Fruit fly (Drosophila melanogaster) whole organism, embryonic: Measurements from ENCODE around the gene Cul6.

Experiments
- Atf-2 ChIP-seq: fragments of 200-800 bp; sonication (Bioruptor generic); optimal IDR thresholded peaks from 2 replicates; lab custom pipeline; 2016; ENCODE audit warnings: missing biosample characterization, missing genetic modification characterization
- Bteb2 ChIP-seq: fragments of 200-800 bp; sonication (Bioruptor generic); optimal IDR thresholded peaks from 2 replicates; lab custom pipeline; 2016; ENCODE audit warnings: missing biosample characterization, missing genetic modification characterization
- CG10321 ChIP-seq: fragments of 200-800 bp; sonication (Bioruptor generic); IDR thresholded peaks from 2 replicates; pipeline ENCODE4 v1.3.6; 2022; ENCODE audit warnings: missing biosample characterization, missing genetic modification characterization
- CG11560 ChIP-seq: fragments of 200-800 bp; sonication (Bioruptor generic); IDR thresholded peaks from 3 replicates; pipeline ENCODE4 v1.3.6; 2022; ENCODE audit warnings: missing biosample characterization, missing genetic modification characterization
- CG12104 ChIP-seq: fragments of 200-800 bp; sonication (Bioruptor generic); optimal IDR thresholded peaks from 3 replicates; lab custom pipeline; 2016; ENCODE audit warnings: missing biosample characterization, missing genetic modification characterization
- CG12659 ChIP-seq: fragments of 200-800 bp; sonication (Bioruptor generic); optimal IDR thresholded peaks from 3 replicates; lab custom pipeline; 2017; ENCODE audit warnings: mild to moderate bottlenecking, missing biosample characterization, missing genetic modification reagents, missing genetic modification characterization
- CG15269 ChIP-seq: fragments of 200-800 bp; sonication (Bioruptor generic); optimal IDR thresholded peaks from 2 replicates; lab custom pipeline; 2018; ENCODE audit warnings: missing biosample characterization, mild to moderate bottlenecking, missing genetic modification characterization, moderate library complexity
- CG17385 ChIP-seq: fragments of 200-800 bp; sonication (Bioruptor generic); optimal IDR thresholded peaks from 3 replicates; lab custom pipeline; 2018; ENCODE audit warnings: missing biosample characterization, mild to moderate bottlenecking, missing genetic modification characterization
- CG2875 ChIP-seq: fragments of 200-800 bp; sonication (Bioruptor generic); optimal IDR thresholded peaks from 2 replicates; lab custom pipeline; 2017; ENCODE audit warnings: missing biosample characterization, mild to moderate bottlenecking, missing genetic modification characterization, missing genetic modification reagents
- CG3163 ChIP-seq: fragments of 200-800 bp; sonication (Bioruptor generic); optimal IDR thresholded peaks from 3 replicates; lab custom pipeline; 2016; ENCODE audit warnings: missing biosample characterization, missing genetic modification characterization
- CG33213 ChIP-seq: fragments of 200-800 bp; sonication (Bioruptor generic); optimal IDR thresholded peaks from 3 replicates; lab custom pipeline; 2016; ENCODE audit warnings: missing biosample characterization, missing genetic modification characterization
- CG4730 ChIP-seq: fragments of 200-800 bp; sonication (Bioruptor generic); IDR thresholded peaks from 2 replicates; pipeline ENCODE4 v1.3.6; 2022; ENCODE audit warnings: missing biosample characterization, missing genetic modification characterization
- CG4854 ChIP-seq: fragments of 200-800 bp; sonication (Bioruptor generic); optimal IDR thresholded peaks from 2 replicates; lab custom pipeline; 2016; ENCODE audit warnings: missing biosample characterization, missing genetic modification characterization, inconsistent platforms
- CG6254 ChIP-seq: fragments of 200-800 bp; sonication (Bioruptor generic); optimal IDR thresholded peaks from 3 replicates; lab custom pipeline; 2017; ENCODE audit warnings: mild to moderate bottlenecking, missing biosample characterization, missing genetic modification reagents, missing genetic modification characterization
- CG6765 ChIP-seq: fragments of 200-800 bp; sonication (Bioruptor generic); optimal IDR thresholded peaks from 3 replicates; lab custom pipeline; 2017; ENCODE audit warnings: missing biosample characterization, mild to moderate bottlenecking, missing genetic modification characterization
- CG7271 ChIP-seq: fragments of 200-800 bp; sonication (Bioruptor generic); optimal IDR thresholded peaks from 2 replicates; lab custom pipeline; 2018; ENCODE audit warnings: missing biosample characterization, mild to moderate bottlenecking, missing genetic modification characterization, moderate library complexity
- CG8089 ChIP-seq: fragments of 200-800 bp; sonication (Bioruptor generic); optimal IDR thresholded peaks from 3 replicates; lab custom pipeline; 2016; ENCODE audit warnings: missing biosample characterization, missing genetic modification characterization
- CG9437 ChIP-seq: fragments of 200-800 bp; sonication (Bioruptor generic); optimal IDR thresholded peaks from 2 replicates; lab custom pipeline; 2018; ENCODE audit warnings: missing biosample characterization, mild to moderate bottlenecking, missing genetic modification characterization
- CG9797 ChIP-seq: fragments of 200-800 bp; sonication (Bioruptor generic); optimal IDR thresholded peaks from 3 replicates; lab custom pipeline; 2018; ENCODE audit warnings: missing biosample characterization, mild to moderate bottlenecking, missing genetic modification characterization
- CTCF ChIP-seq: fragments of 200-800 bp; sonication (Bioruptor generic); optimal IDR thresholded peaks from 2 replicates; lab custom pipeline; 2017; ENCODE audit warnings: missing biosample characterization, mild to moderate bottlenecking, missing genetic modification characterization, moderate library complexity
- D19A ChIP-seq: fragments of 200-800 bp; optimal IDR thresholded peaks from 3 replicates; lab custom pipeline; 2019; ENCODE audit warnings: missing biosample characterization, mild to moderate bottlenecking, missing genetic modification characterization, moderate library complexity
- E2f1 ChIP-seq: fragments of 200-800 bp; sonication (Bioruptor generic); IDR thresholded peaks from 2 replicates; pipeline ENCODE4 v1.3.6; 2022; ENCODE audit warnings: missing biosample characterization, missing genetic modification characterization
- E2f2 ChIP-seq: fragments of 200-800 bp; sonication (Bioruptor generic); IDR thresholded peaks from 2 replicates; pipeline ENCODE4 v1.3.6; 2022; ENCODE audit warnings: missing biosample characterization, missing genetic modification characterization
- HLHmδ ChIP-seq: fragments of 200-800 bp; sonication (Bioruptor generic); optimal IDR thresholded peaks from 2 replicates; lab custom pipeline; 2018; ENCODE audit warnings: missing biosample characterization, mild to moderate bottlenecking, missing genetic modification characterization, moderate library complexity
- Med ChIP-seq: fragments of 200-800 bp; sonication (Bioruptor generic); peaks from one replicate; lab custom pipeline; 2016; ENCODE audit warnings: missing biosample characterization, missing genetic modification characterization, mild to moderate bottlenecking, inconsistent platforms, moderate library complexity
- NK7.1 ChIP-seq: fragments of 200-800 bp; sonication (Bioruptor generic); optimal IDR thresholded peaks from 3 replicates; lab custom pipeline; 2016; ENCODE audit warnings: missing biosample characterization, missing genetic modification characterization
- Optix ChIP-seq: fragments of 200-800 bp; sonication (Bioruptor generic); IDR thresholded peaks from 3 replicates; pipeline ENCODE4 v1.3.6; 2022; ENCODE audit warnings: missing biosample characterization, missing genetic modification characterization
- Scr ChIP-seq: fragments of 200-800 bp; sonication (Bioruptor generic); IDR thresholded peaks from 2 replicates; pipeline ENCODE4 v1.3.6; 2022; ENCODE audit warnings: missing biosample characterization, missing genetic modification characterization; ENCODE audit not compliant: partially characterized antibody
- ase ChIP-seq: fragments of 200-800 bp; sonication (Bioruptor generic); IDR thresholded peaks from 3 replicates; pipeline ENCODE4 v1.3.6; 2022; ENCODE audit warnings: missing biosample characterization, missing genetic modification characterization
- bcd ChIP-seq: fragments of 200-800 bp; sonication (Bioruptor generic); optimal IDR thresholded peaks from 2 replicates; lab custom pipeline; 2017; ENCODE audit warnings: missing biosample characterization, mild to moderate bottlenecking, missing genetic modification characterization
- bigmax ChIP-seq: fragments of 200-800 bp; sonication (Bioruptor generic); optimal IDR thresholded peaks from 2 replicates; lab custom pipeline; 2018; ENCODE audit warnings: missing biosample characterization, mild to moderate bottlenecking, missing genetic modification characterization
- br ChIP-seq: fragments of >200 bp; optimal IDR thresholded peaks from 2 replicates; lab custom pipeline; 2017
- bsh ChIP-seq, 2 experiments: fragments of 200-800 bp; sonication (Bioruptor generic); optimal IDR thresholded peaks; 2 replicates each; lab custom pipeline; 2017 to 2018; ENCODE audit warnings: mild to moderate bottlenecking in 2 of 2, missing biosample characterization in 2 of 2, missing genetic modification characterization in 2 of 2, moderate library complexity in 1 of 2
- cad ChIP-seq: fragments of >200 bp; optimal IDR thresholded peaks from 2 replicates; lab custom pipeline; 2017; ENCODE audit warnings: missing biosample characterization, missing genetic modification characterization
- caup ChIP-seq: fragments of 200-800 bp; sonication (Bioruptor generic); optimal IDR thresholded peaks from 3 replicates; lab custom pipeline; 2017; ENCODE audit warnings: missing biosample characterization, mild to moderate bottlenecking, missing genetic modification characterization, moderate library complexity; ENCODE audit not compliant: severe bottlenecking
- emc ChIP-seq: fragments of 200-800 bp; sonication (Bioruptor generic); optimal IDR thresholded peaks from 2 replicates; lab custom pipeline; 2016; ENCODE audit warnings: missing biosample characterization, missing genetic modification characterization
- eve ChIP-seq, 2 experiments: fragments of >200 bp; optimal IDR thresholded peaks; 2 replicates each; lab custom pipeline; 2017; ENCODE audit warnings: missing biosample characterization in 2 of 2, missing genetic modification characterization in 2 of 2
- fu2 ChIP-seq: fragments of 200-800 bp; sonication (Bioruptor generic); optimal IDR thresholded peaks from 2 replicates; lab custom pipeline; 2016; ENCODE audit warnings: missing biosample characterization, missing genetic modification characterization
- grn ChIP-seq: fragments of 200-800 bp; sonication (Bioruptor generic); optimal IDR thresholded peaks from 3 replicates; lab custom pipeline; 2017; ENCODE audit warnings: missing biosample characterization, missing genetic modification characterization
- gro ChIP-seq: fragments of 200-800 bp; sonication (Bioruptor generic); optimal IDR thresholded peaks from 2 replicates; lab custom pipeline; 2016; ENCODE audit warnings: missing biosample characterization, missing genetic modification characterization
- gt ChIP-seq: fragments of 200-800 bp; sonication (Bioruptor generic); IDR thresholded peaks from 2 replicates; pipeline ENCODE4 v1.3.6; 2022; ENCODE audit warnings: missing biosample characterization, missing genetic modification characterization
- inv ChIP-seq: fragments of 200-800 bp; sonication (Bioruptor generic); IDR thresholded peaks from 2 replicates; pipeline ENCODE4 v1.3.6; 2022; ENCODE audit warnings: missing biosample characterization, missing genetic modification characterization; ENCODE audit not compliant: partially characterized antibody
- lmd ChIP-seq: fragments of 200-800 bp; sonication (Bioruptor generic); IDR thresholded peaks from 2 replicates; pipeline ENCODE4 v1.3.6; 2022; ENCODE audit warnings: missing biosample characterization, missing genetic modification characterization
- mam ChIP-seq: fragments of 200-800 bp; sonication (Bioruptor generic); optimal IDR thresholded peaks from 3 replicates; lab custom pipeline; 2016; ENCODE audit warnings: missing biosample characterization, missing genetic modification characterization
- oc ChIP-seq: fragments of 200-800 bp; sonication (Bioruptor generic); optimal IDR thresholded peaks from 2 replicates; lab custom pipeline; 2018; ENCODE audit warnings: missing biosample characterization, mild to moderate bottlenecking, missing genetic modification characterization, moderate library complexity
- otp ChIP-seq: fragments of 200-800 bp; sonication (Bioruptor generic); IDR thresholded peaks from 3 replicates; pipeline ENCODE4, ENCODE4 v1.3.6; 2022; ENCODE audit warnings: missing biosample characterization, missing genetic modification characterization
- phol ChIP-seq: fragments of 200-800 bp; sonication (Bioruptor generic); optimal IDR thresholded peaks from 3 replicates; lab custom pipeline; 2018; ENCODE audit warnings: missing biosample characterization, mild to moderate bottlenecking, missing genetic modification characterization, moderate library complexity
- schlank ChIP-seq: fragments of 200-800 bp; sonication (Bioruptor generic); optimal IDR thresholded peaks from 2 replicates; lab custom pipeline; 2018; ENCODE audit warnings: missing biosample characterization, mild to moderate bottlenecking, missing genetic modification characterization
- sens-2 ChIP-seq: fragments of 200-800 bp; sonication (Bioruptor generic); IDR thresholded peaks from 2 replicates; pipeline ENCODE4 v1.3.6; 2022; ENCODE audit warnings: missing biosample characterization, missing genetic modification characterization
- shn ChIP-seq: fragments of 200-800 bp; sonication (Bioruptor generic); optimal IDR thresholded peaks from 3 replicates; lab custom pipeline; 2016; ENCODE audit warnings: missing biosample characterization, missing genetic modification characterization
- tna ChIP-seq: fragments of 200-800 bp; sonication (Bioruptor generic); IDR thresholded peaks from 2 replicates; pipeline ENCODE4 v1.3.6; 2022; ENCODE audit warnings: missing biosample characterization, missing genetic modification characterization; ENCODE audit not compliant: partially characterized antibody
- unpg ChIP-seq: fragments of 200-800 bp; sonication (Bioruptor generic); optimal IDR thresholded peaks from 3 replicates; lab custom pipeline; 2018; ENCODE audit warnings: missing biosample characterization, mild to moderate bottlenecking, missing genetic modification characterization, moderate library complexity
- vfl ChIP-seq: fragments of 200-800 bp; sonication (Bioruptor generic); optimal IDR thresholded peaks from 2 replicates; lab custom pipeline; 2016; ENCODE audit warnings: missing biosample characterization, missing genetic modification characterization

Gene Cul6

dm6 chr3L:13044335-13044814, 32.9 kb upstream of the Cul6 start, which contains the start of gene Syx13 (continued):
- TF ChIP-seq E2f1 (GFP tag; lab: Robert Waterston, UW) (peak; percentile 93), mam (GFP tag; lab: Kevin White, UChicago) (no peak), vfl (GFP tag; lab: Kevin White, UChicago) (no peak), CG9437 (GFP tag; lab: Kevin White, UChicago) (no peak), CG4730 (GFP tag; lab: Robert Waterston, UW) (no peak), bsh (GFP tag; optimal IDR thresholded peaks at IDR 0.05; lab: Kevin White, UChicago) (no peak), phol (tag; lab: Kevin White, UChicago) (peak; percentile 34), CG7271 (tag; lab: Kevin White, UChicago) (no peak), CG12659 (GFP tag; lab: Kevin White, UChicago) (peak; percentile 84), CG4854 (GFP tag; lab: Kevin White, UChicago) (no peak), grn (no peak), schlank (tag; lab: Kevin White, UChicago) (no peak), CTCF (GFP tag; lab: Kevin White, UChicago) (peak; percentile 20), CG17385 (GFP tag; lab: Kevin White, UChicago) (peak; percentile 68), otp (GFP tag; lab: Robert Waterston, UW) (no peak), emc (GFP tag; lab: Kevin White, UChicago) (no peak), CG15269 (tag; lab: Kevin White, UChicago) (no peak), lmd (GFP tag; lab: Robert Waterston, UW) (no peak), CG10321 (GFP tag; lab: Robert Waterston, UW) (0 out of 2 replicates have a peak, but pooled peaks have one; percentile 6), gt (GFP tag; lab: Robert Waterston, UW) (no peak), Optix (GFP tag; lab: Robert Waterston, UW) (no peak), Med (GFP tag; lab: Kevin White, UChicago) (peak; percentile 79), CG8089 (GFP tag; lab: Kevin White, UChicago) (no peak), CG33213 (GFP tag; lab: Kevin White, UChicago) (no peak), sens-2 (GFP tag; lab: Robert Waterston, UW) (no peak), inv (GFP tag; lab: Robert Waterston, UW) (peak; percentile 73), bcd (no peak), CG11560 (tag; lab: Robert Waterston, UW) (no peak), CG3163 (GFP tag; lab: Kevin White, UChicago) (no peak), Bteb2 (GFP tag; lab: Kevin White, UChicago) (no peak), NK7.1 (no peak), tna (GFP tag; lab: Robert Waterston, UW) (peak; percentile 72), HLHmδ (GFP tag; lab: Kevin White, UChicago) (no peak), D19A (no peak), unpg (GFP tag; lab: Kevin White, UChicago) (no peak), Scr (GFP tag; lab: Robert Waterston, UW) (peak; percentile 77), oc (tag; lab: Kevin White, UChicago) (peak; percentile 26), CG6765 (GFP tag; lab: Kevin White, UChicago) (no peak), br (lab: Kevin White, UChicago) (no peak), CG9797 (GFP tag; lab: Kevin White, UChicago) (peak; percentile 91), CG2875 (GFP tag; lab: Kevin White, UChicago) (no peak), gro (peak; percentile 29), shn (GFP tag; lab: Kevin White, UChicago) (no peak), E2f2 (peak; percentile 82), bigmax (peak; percentile 39), cad (no peak), Atf-2 (no peak), CG12104 (no peak), eve (GFP tag; optimal IDR thresholded peaks at IDR 0.05; lab: Kevin White, UChicago) (no peak), CG6254 (no peak), fu2 (GFP tag; lab: Kevin White, UChicago) (no peak), ase (no peak), caup (peak; percentile 24)
